Worm (Caenorhabditis elegans): ENCODE measurements around the gene mon-2.

The mon-2 gene

ce11 chrIV:12096479-12096878 lies at the start of gene mon-2:
TSS of gene mon-2 (plus strand) at chrIV:12096779.
- TF ChIP-seq rpc-1 (optimal IDR thresholded peaks at IDR 0.05) (no peak), rpc-1 (tag; optimal IDR thresholded peaks at IDR 0.05) (no peak), ztf-22 (GFP tag; optimal IDR thresholded peaks at IDR 0.05) (no peak), hlh-12 (tag; optimal IDR thresholded peaks at IDR 0.05) (no peak), nhr-120 (GFP tag; IDR thresholded peaks at IDR 0.05) (no peak), tbp1 (GFP tag; optimal IDR thresholded peaks at IDR 0.05) (no peak)

ce11 chrIV:12047552-12048347 lies 48.8 kb upstream of the mon-2 start, which contains the start of gene T12G3.4:
TSS of gene T12G3.4 (plus strand) at chrIV:12048256.
- TF ChIP-seq ceh-91 (GFP tag; IDR thresholded peaks at IDR 0.05) (peak; percentile 64; the same call in 1 of the 2 replicates), lsl-1 (GFP tag; optimal IDR thresholded peaks at IDR 0.05) (peak; percentile 58), aptf-3 (GFP tag; IDR thresholded peaks at IDR 0.05) (no peak), madf-8 (GFP tag; conservative IDR thresholded peaks at IDR 0.05) (peak; percentile 86), xnd-1 (tag; optimal IDR thresholded peaks at IDR 0.05) (peak; percentile 57), F33H1.4 (GFP tag; IDR thresholded peaks at IDR 0.05) (peak; percentile 72), chd-7 (tag; optimal IDR thresholded peaks at IDR 0.05) (no peak), madf-6 (GFP tag; IDR thresholded peaks at IDR 0.05) (peak; percentile 88)

ce11 chrIV:12051049-12051792 lies 45.4 kb upstream of the mon-2 start, which contains the start of the genes bre-5 and spt-5:
TSS of gene bre-5 (minus strand) at chrIV:12051215.
TSS of gene spt-5 (plus strand) at chrIV:12051491.
- TF ChIP-seq dpl-1 (GFP tag; optimal IDR thresholded peaks at IDR 0.05) (peak; percentile 10), F39B2.1 (GFP tag; IDR thresholded peaks at IDR 0.05) (no peak), madf-6 (GFP tag; IDR thresholded peaks at IDR 0.05) (peak; percentile 37; the same call in 1 of the 2 replicates)

- TF ChIP-seq attf-3 (GFP tag; conservative IDR thresholded peaks at IDR 0.05) (no peak), hrde-1 (tag; optimal IDR thresholded peaks at IDR 0.05; ENCODE audit: borderline replicate concordance) (no peak), ztf-3 (GFP tag; optimal IDR thresholded peaks at IDR 0.05) (no peak), cebp-2 (GFP tag; IDR thresholded peaks at IDR 0.05) (no peak), ztf-28 (GFP tag; IDR thresholded peaks at IDR 0.05) (no peak), snpc-1.1 (tag; optimal IDR thresholded peaks at IDR 0.05; ENCODE audit: insufficient read depth) (no peak), attf-5 (GFP tag; optimal IDR thresholded peaks at IDR 0.05) (no peak)
Measured at ce11 chrIV:12052461-12052860, 44.1 kb upstream of the mon-2 start.

ce11 chrIV:12056603-12057002 lies 40.0 kb upstream of the mon-2 start, which contains the start of gene K08E4.2:
TSS of gene K08E4.2 (minus strand) at chrIV:12056656.
- TF ChIP-seq madf-10 (tag; optimal IDR thresholded peaks at IDR 0.05) (no peak), F23B12.7 (tag; optimal IDR thresholded peaks at IDR 0.05; ENCODE audit: insufficient read depth) (no peak), lag-1 (GFP tag; IDR thresholded peaks at IDR 0.05) (no peak), attf-5 (GFP tag; optimal IDR thresholded peaks at IDR 0.05) (no peak), ztf-3 (GFP tag; optimal IDR thresholded peaks at IDR 0.05) (no peak), Y53G8AR.9 (GFP tag; conservative IDR thresholded peaks at IDR 0.05) (no peak), let-607 (tag; optimal IDR thresholded peaks at IDR 0.05) (no peak), ceh-40 (GFP tag; IDR thresholded peaks at IDR 0.05) (no peak), F39B2.1 (GFP tag; IDR thresholded peaks at IDR 0.05) (no peak), Y56A3A.18 (GFP tag; IDR thresholded peaks at IDR 0.05) (no peak), B0261.1 (tag; optimal IDR thresholded peaks at IDR 0.05) (no peak), T26A5.8 (tag; optimal IDR thresholded peaks at IDR 0.05) (no peak), hsf-1 (GFP tag; IDR thresholded peaks at IDR 0.05) (no peak), hlh-12 (tag; optimal IDR thresholded peaks at IDR 0.05) (no peak), madf-8 (GFP tag; conservative IDR thresholded peaks at IDR 0.05) (0 out of 2 replicates have a peak, but pooled peaks have one; percentile 18), snpc-3.4 (tag; optimal IDR thresholded peaks at IDR 0.05) (no peak), snpc-4 (GFP tag; optimal IDR thresholded peaks at IDR 0.05) (no peak), snpc-4 (tag; optimal IDR thresholded peaks at IDR 0.05) (no peak), mxl-1 (tag; optimal IDR thresholded peaks at IDR 0.05) (no peak), nfya-2 (GFP tag; IDR thresholded peaks at IDR 0.05) (no peak), tbx-9 (tag; optimal IDR thresholded peaks at IDR 0.05; ENCODE audit: borderline replicate concordance) (no peak)
